Fruit fly (Drosophila melanogaster): Measurements from ENCODE around the gene Cnx99A.
A peak's percentile ranks its signal among the peaks of the same experiment; 100 is the strongest.

DNA sequence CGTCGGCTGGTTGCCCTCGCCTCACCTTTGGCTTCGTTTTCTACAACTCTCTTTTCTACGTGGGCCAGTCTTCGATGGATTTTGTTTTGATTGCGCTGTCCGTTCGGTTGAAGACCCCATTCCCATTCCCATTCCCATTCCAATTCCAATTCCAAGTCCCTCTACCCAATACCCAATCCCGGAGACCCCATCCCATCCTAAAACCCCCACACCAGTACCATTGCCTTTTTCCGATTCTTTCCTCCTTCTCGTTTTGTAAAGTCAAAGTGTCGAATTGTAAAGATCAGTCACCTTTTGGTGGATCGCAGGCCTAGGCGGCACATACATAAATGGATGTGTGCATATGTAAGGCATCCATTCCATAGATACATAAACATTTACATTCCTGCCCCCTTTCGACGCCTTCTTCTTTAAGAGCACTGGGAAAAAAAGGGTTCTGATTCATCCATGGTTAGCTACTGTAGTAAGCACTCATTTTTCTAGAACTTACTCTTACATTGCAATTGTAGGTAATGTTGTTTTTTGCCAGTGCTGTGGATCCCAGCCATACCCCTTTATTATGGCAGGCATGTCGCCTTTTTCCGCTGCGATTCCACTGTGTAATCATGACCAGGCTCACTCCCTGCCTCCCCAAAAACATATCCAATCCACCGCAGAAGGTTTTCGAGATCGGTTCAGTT, 19.5 kb downstream of the Cnx99A start:
- TF ChIP-seq BEAF-32 (GFP tag; optimal IDR thresholded peaks at IDR 0.05): no peak
- TF ChIP-seq cas (GFP tag; IDR thresholded peaks at IDR 0.05): no peak
- TF ChIP-seq tio (GFP tag; optimal IDR thresholded peaks at IDR 0.05): no peak
- TF ChIP-seq CG14014 (GFP tag; IDR thresholded peaks at IDR 0.05): no peak
- TF ChIP-seq gt (GFP tag; IDR thresholded peaks at IDR 0.05): no peak
- no peak for TF ChIP-seq stc (GFP tag; IDR thresholded peaks at IDR 0.05)
- no peak for TF ChIP-seq MTF-1 (GFP tag; optimal IDR thresholded peaks at IDR 0.05; ENCODE audit: borderline replicate concordance)
- peak; percentile 26 for TF ChIP-seq CG14710 (tag; optimal IDR thresholded peaks at IDR 0.05)
- TF ChIP-seq cwo (GFP tag; optimal IDR thresholded peaks at IDR 0.05): no peak
- TF ChIP-seq CG7928 (GFP tag; optimal IDR thresholded peaks at IDR 0.05): no peak
- TF ChIP-seq yki (optimal IDR thresholded peaks at IDR 0.05): no peak
- TF ChIP-seq h (optimal IDR thresholded peaks at IDR 0.05): no peak
- no peak for TF ChIP-seq da (GFP tag; optimal IDR thresholded peaks at IDR 0.05)
